Fruit fly (Drosophila melanogaster) Kc167 (cell line): ENCODE data around the gene CG17192.

Experiments used
- Myc ChIP-seq: fragments of >200 bp; optimal IDR thresholded peaks from 2 replicates; lab custom pipeline; 2017; ENCODE audit warnings: missing external identifiers
- h ChIP-seq: fragments of >200 bp; optimal IDR thresholded peaks from 3 replicates; lab custom pipeline; 2018; ENCODE audit warnings: missing external identifiers
- psq ChIP-seq: fragments of >200 bp; optimal IDR thresholded peaks from 2 replicates; lab custom pipeline; 2017; ENCODE audit warnings: missing external identifiers

- TF ChIP-seq h (lab: Kevin White, UChicago) (no peak), psq (lab: Kevin White, UChicago) (no peak), Myc (lab: Kevin White, UChicago) (no peak)
Measured at dm6 chr3R:26967587-26968312, 50.3 kb downstream of the CG17192 start.
